Fruit fly (Drosophila melanogaster) S2 (cell line): ENCODE data around the gene Ccp84Ae.

Source experiments
- CG8478 ChIP-seq: fragments of >200 bp; optimal IDR thresholded peaks from 2 replicates; lab custom pipeline; 2018
- CTCF ChIP-seq, 2 experiments: fragments of >200 bp; optimal IDR thresholded peaks; 2 replicates each; lab custom pipeline; 2018

DNA sequence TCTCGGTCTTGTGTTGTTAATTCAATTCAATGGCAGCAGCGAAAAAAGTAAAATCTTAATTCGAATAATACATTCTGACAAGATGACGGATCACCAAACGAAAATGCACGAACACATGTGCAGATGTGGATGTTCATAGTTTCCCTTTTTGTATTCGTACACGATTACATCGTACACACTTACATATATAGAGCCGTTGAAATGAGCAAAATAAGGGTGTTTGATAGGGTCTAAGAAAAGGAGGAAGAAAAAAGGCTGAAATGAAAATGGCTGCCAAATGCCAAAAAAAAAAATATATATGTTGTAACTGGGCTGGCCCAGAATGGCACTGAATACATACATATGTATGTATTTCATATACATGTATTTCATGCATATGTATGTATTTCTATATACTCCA is 23.3 kb downstream of the Ccp84Ae start:
- no peak for TF ChIP-seq CTCF (optimal IDR thresholded peaks at IDR 0.05; lab: Kevin White, UChicago)
- no peak for TF ChIP-seq CG8478 (lab: Kevin White, UChicago)
